Worm (Caenorhabditis elegans) whole organism, L1 larva: ENCODE data around the gene paqr-3.

ENCODE experiments used
- blmp-1 ChIP-seq: fragments of 150-350 bp; optimal IDR thresholded peaks from 2 replicates; lab custom pipeline; 2014; ENCODE audit warnings: missing biosample characterization, missing genetic modification characterization
- ceh-63 ChIP-seq: fragments of 200-800 bp; sonication (Bioruptor generic); optimal IDR thresholded peaks from 2 replicates; lab custom pipeline; 2018; ENCODE audit warnings: mild to moderate bottlenecking, missing genetic modification characterization, missing compliant biosample characterization
- egl-27 ChIP-seq, 2 experiments: fragments of 150-350 bp in 1 of 2; sonication (generic microtip); optimal IDR thresholded peaks; 3 replicates each; lab custom pipeline; 2017 to 2018; ENCODE audit warnings: missing biosample characterization in 2 of 2, missing genetic modification characterization in 2 of 2, missing genetic modification reagents in 2 of 2
- hlh-17 ChIP-seq: fragments of 200-800 bp; sonication (Bioruptor generic); optimal IDR thresholded peaks from 2 replicates; lab custom pipeline; 2018; ENCODE audit warnings: missing genetic modification characterization, mild to moderate bottlenecking, missing compliant biosample characterization, moderate library complexity, borderline replicate concordance
- irx-1 ChIP-seq: sonication (generic microtip); optimal IDR thresholded peaks from 2 replicates; lab custom pipeline; 2016; ENCODE audit warnings: missing genetic modification characterization, missing compliant biosample characterization
- jun-1 ChIP-seq: fragments of 150-350 bp; optimal IDR thresholded peaks from 2 replicates; lab custom pipeline; 2014; ENCODE audit warnings: missing biosample characterization, missing genetic modification reagents, missing genetic modification characterization
- mab-9 ChIP-seq: fragments of 200-800 bp; sonication (Bioruptor generic); IDR thresholded peaks from 2 replicates; pipeline ENCODE4 v1.3.6; 2022; ENCODE audit warnings: missing genetic modification reagents, missing genetic modification characterization, missing compliant biosample characterization
- nhr-11 ChIP-seq: fragments of 150-350 bp; optimal IDR thresholded peaks from 2 replicates; lab custom pipeline; 2014; ENCODE audit warnings: missing biosample characterization, missing genetic modification characterization
- nhr-19 ChIP-seq: fragments of 200-800 bp; sonication (Bioruptor generic); conservative IDR thresholded peaks from 2 replicates; pipeline ENCODE4 v1.3.6; 2022; ENCODE audit warnings: missing genetic modification characterization, missing compliant biosample characterization
- nhr-28 ChIP-seq: fragments of 150-350 bp; optimal IDR thresholded peaks from 2 replicates; lab custom pipeline; 2014; ENCODE audit warnings: missing biosample characterization, missing genetic modification characterization
- nhr-47 ChIP-seq: sonication (generic microtip); optimal IDR thresholded peaks from 2 replicates; lab custom pipeline; 2016; ENCODE audit warnings: mild to moderate bottlenecking, missing genetic modification characterization, moderate library complexity, missing compliant biosample characterization
- pag-3 ChIP-seq: sonication (generic microtip); optimal IDR thresholded peaks from 2 replicates; lab custom pipeline; 2017; ENCODE audit warnings: missing genetic modification characterization, mild to moderate bottlenecking, missing compliant biosample characterization, antibody characterized with exemption, borderline replicate concordance; ENCODE audit not compliant: insufficient read depth
- xbp-1 ChIP-seq: sonication (generic microtip); optimal IDR thresholded peaks from 2 replicates; lab custom pipeline; 2016; ENCODE audit warnings: missing genetic modification characterization, missing compliant biosample characterization

ce11 chrIV:14412655-14413054, 29.2 kb upstream of the paqr-3 start, which contains the start of gene xdh-1:
- no peak for TF ChIP-seq xbp-1 (tag; lab: Kevin White, UChicago)
- TF ChIP-seq nhr-28, result no peak
- TF ChIP-seq blmp-1 (tag; lab: Kevin White, UChicago), result no peak
- TF ChIP-seq pag-3, result no peak
- TF ChIP-seq egl-27 (tag; optimal IDR thresholded peaks at IDR 0.05; lab: Kevin White, UChicago), result no peak
- no peak for TF ChIP-seq mab-9
- TF ChIP-seq hlh-17 (GFP tag; lab: Kevin White, UChicago), result no peak
- TF ChIP-seq irx-1 (tag; lab: Kevin White, UChicago), result no peak
- TF ChIP-seq ceh-63, result no peak
- TF ChIP-seq jun-1 (tag; lab: Kevin White, UChicago), result no peak
- TF ChIP-seq nhr-11, result no peak
- TF ChIP-seq nhr-19, result no peak
- TF ChIP-seq nhr-47 (tag; lab: Kevin White, UChicago), result no peak
